Fruit fly (Drosophila melanogaster) S2 (cell line): ENCODE data around the gene CG33233.

Experiments
- CG8478 ChIP-seq: fragments of >200 bp; optimal IDR thresholded peaks from 2 replicates; lab custom pipeline; 2018
- CTCF ChIP-seq, 2 experiments: fragments of >200 bp; optimal IDR thresholded peaks; 2 replicates each; lab custom pipeline; 2018

dm6 chr3L:2647523-2648378 is 11.7 kb upstream of the CG33233 start, which contains the start of gene CG1246:
- TF ChIP-seq CG8478 (lab: Kevin White, UChicago) (no peak), CTCF (optimal IDR thresholded peaks at IDR 0.05; lab: Kevin White, UChicago) (no peak)
